Worm (Caenorhabditis elegans): ENCODE measurements around the gene fln-1.

The fln-1 gene

ce11 chrIV:410420-410891 is 34.6 kb upstream of the fln-1 start, which contains the start of gene T07A9.12:
Gene T07A9.12 (plus strand): TSS chrIV:410867.
- TF ChIP-seq bed-2 (GFP tag; IDR thresholded peaks at IDR 0.05) (no peak), ceh-79 (tag; optimal IDR thresholded peaks at IDR 0.05) (no peak), egl-18 (GFP tag; IDR thresholded peaks at IDR 0.05) (no peak), ztf-25 (GFP tag; IDR thresholded peaks at IDR 0.05) (no peak), Y56A3A.18 (GFP tag; IDR thresholded peaks at IDR 0.05) (no peak), B0336.3 (GFP tag; IDR thresholded peaks at IDR 0.05) (no peak), Y53F4B.3 (GFP tag; IDR thresholded peaks at IDR 0.05) (no peak), ccch-3 (GFP tag; optimal IDR thresholded peaks at IDR 0.05) (no peak), nhr-90 (tag; optimal IDR thresholded peaks at IDR 0.05) (no peak), lin-40 (tag; optimal IDR thresholded peaks at IDR 0.05) (peak; percentile 72), lsy-27 (tag; optimal IDR thresholded peaks at IDR 0.05; ENCODE audit: borderline replicate concordance, insufficient read depth) (no peak), snpc-3.4 (tag; optimal IDR thresholded peaks at IDR 0.05) (no peak), lin-26 (GFP tag; IDR thresholded peaks at IDR 0.05) (no peak), atf-7 (tag; optimal IDR thresholded peaks at IDR 0.05) (no peak), madf-10 (tag; optimal IDR thresholded peaks at IDR 0.05) (peak; percentile 32), ztf-18 (tag; optimal IDR thresholded peaks at IDR 0.05) (no peak), ceh-58 (GFP tag; IDR thresholded peaks at IDR 0.05) (no peak), hsf-1 (GFP tag; IDR thresholded peaks at IDR 0.05) (no peak), somi-1 (GFP tag; optimal IDR thresholded peaks at IDR 0.05) (no peak), mcd-1 (GFP tag; IDR thresholded peaks at IDR 0.05) (peak; percentile 45), aptf-2 (GFP tag; conservative IDR thresholded peaks at IDR 0.05) (no peak), zfh-2 (GFP tag; conservative IDR thresholded peaks at IDR 0.05) (no peak), unc-130 (GFP tag; optimal IDR thresholded peaks at IDR 0.05) (no peak), let-607 (tag; optimal IDR thresholded peaks at IDR 0.05) (peak in 1 of 2 experiments; percentile 32), fkh-3 (tag; optimal IDR thresholded peaks at IDR 0.05) (no peak), C06A6.2 (GFP tag; conservative IDR thresholded peaks at IDR 0.05) (no peak), ceh-27 (GFP tag; optimal IDR thresholded peaks at IDR 0.05) (no peak), F49E8.2 (tag; optimal IDR thresholded peaks at IDR 0.05; ENCODE audit: insufficient read depth) (no peak), tlf-1 (GFP tag; optimal IDR thresholded peaks at IDR 0.05) (no peak), B0019.2 (GFP tag; conservative IDR thresholded peaks at IDR 0.05) (no peak), nhr-120 (GFP tag; IDR thresholded peaks at IDR 0.05) (no peak), B0035.1 (tag; optimal IDR thresholded peaks at IDR 0.05) (no peak), Y53G8AR.9 (GFP tag; conservative IDR thresholded peaks at IDR 0.05) (no peak), ets-4 (GFP tag; optimal IDR thresholded peaks at IDR 0.05) (no peak), tbx-9 (tag; optimal IDR thresholded peaks at IDR 0.05; ENCODE audit: borderline replicate concordance) (no peak), aptf-3 (GFP tag; IDR thresholded peaks at IDR 0.05) (no peak), nhr-179 (tag; optimal IDR thresholded peaks at IDR 0.05) (no peak), dpff-1 (tag; optimal IDR thresholded peaks at IDR 0.05) (no peak), bed-1 (GFP tag; IDR thresholded peaks at IDR 0.05) (no peak), hmg-20 (GFP tag; IDR thresholded peaks at IDR 0.05) (no peak), madf-6 (GFP tag; IDR thresholded peaks at IDR 0.05) (no peak), pbrm-1 (GFP tag; IDR thresholded peaks at IDR 0.05) (no peak), rpc-1 (optimal IDR thresholded peaks at IDR 0.05) (no peak), rpc-1 (tag; optimal IDR thresholded peaks at IDR 0.05) (no peak), rec-8 (tag; optimal IDR thresholded peaks at IDR 0.05) (no peak), hlh-12 (tag; optimal IDR thresholded peaks at IDR 0.05) (no peak), T07F8.4 (tag; optimal IDR thresholded peaks at IDR 0.05) (no peak), F55B11.4 (tag; optimal IDR thresholded peaks at IDR 0.05; ENCODE audit: borderline replicate concordance, insufficient read depth) (no peak), ztf-28 (GFP tag; IDR thresholded peaks at IDR 0.05) (no peak)

All from whole organism, young adult.